Worm (Caenorhabditis elegans) whole organism, young adult: ENCODE data around the gene osm-1.

Source experiments
- B0035.1 ChIP-seq: sonication (generic microtip); optimal IDR thresholded peaks from 2 replicates; lab custom pipeline; 2016; ENCODE audit warnings: missing genetic modification characterization, mild to moderate bottlenecking, missing compliant biosample characterization, missing genotype, missing genetic modification reagents
- B0261.1 ChIP-seq: sonication (generic microtip); optimal IDR thresholded peaks from 2 replicates; lab custom pipeline; 2016; ENCODE audit warnings: mild to moderate bottlenecking, missing genetic modification characterization, moderate library complexity, missing compliant biosample characterization
- B0336.3 ChIP-seq: fragments of 200-800 bp; sonication (Bioruptor generic); IDR thresholded peaks from 2 replicates; pipeline ENCODE4 v1.3.6; 2022; ENCODE audit warnings: missing genetic modification characterization, missing compliant biosample characterization
- D2030.7 ChIP-seq: fragments of 200-800 bp; sonication (Bioruptor generic); IDR thresholded peaks from 2 replicates; pipeline ENCODE4 v1.3.6; 2022; ENCODE audit warnings: missing genetic modification reagents, missing genetic modification characterization, missing compliant biosample characterization
- F23B12.7 ChIP-seq: sonication (generic microtip); optimal IDR thresholded peaks from 2 replicates; lab custom pipeline; 2017; ENCODE audit warnings: missing genetic modification characterization, mild to moderate bottlenecking, missing compliant biosample characterization, antibody characterized with exemption, moderate library complexity; ENCODE audit not compliant: insufficient read depth
- F57A8.1 ChIP-seq: fragments of 200-800 bp; sonication (Bioruptor generic); optimal IDR thresholded peaks from 2 replicates; lab custom pipeline; 2018; ENCODE audit warnings: mild to moderate bottlenecking, missing genetic modification characterization, moderate library complexity, missing compliant biosample characterization
- T07F8.4 ChIP-seq: sonication (generic microtip); optimal IDR thresholded peaks from 2 replicates; lab custom pipeline; 2016; ENCODE audit warnings: mild to moderate bottlenecking, missing genetic modification characterization, moderate library complexity, missing compliant biosample characterization
- Y53G8AR.9 ChIP-seq: fragments of 200-800 bp; sonication (Bioruptor generic); conservative IDR thresholded peaks from 2 replicates; pipeline ENCODE4 v1.3.6; 2022; ENCODE audit warnings: missing genetic modification reagents, missing genetic modification characterization, missing compliant biosample characterization
- Y56A3A.18 ChIP-seq: fragments of 200-800 bp; sonication (Bioruptor generic); IDR thresholded peaks from 2 replicates; pipeline ENCODE4 v1.3.6; 2022; ENCODE audit warnings: missing genetic modification reagents, missing genetic modification characterization, missing compliant biosample characterization
- ZK185.1 ChIP-seq: sonication (generic microtip); optimal IDR thresholded peaks from 2 replicates; lab custom pipeline; 2016; ENCODE audit warnings: mild to moderate bottlenecking, missing genetic modification characterization, missing compliant biosample characterization; ENCODE audit not compliant: poor library complexity, severe bottlenecking
- akir-1 ChIP-seq: fragments of 200-800 bp; sonication (Bioruptor generic); optimal IDR thresholded peaks from 2 replicates; lab custom pipeline; 2018; ENCODE audit warnings: mild to moderate bottlenecking, missing genetic modification characterization, moderate library complexity, missing compliant biosample characterization
- die-1 ChIP-seq: sonication (generic microtip); optimal IDR thresholded peaks from 2 replicates; lab custom pipeline; 2016; ENCODE audit warnings: missing genotype, mild to moderate bottlenecking, missing genetic modification characterization, missing compliant biosample characterization
- dpl-1 ChIP-seq: fragments of 150-350 bp; optimal IDR thresholded peaks from 2 replicates; lab custom pipeline; 2014; ENCODE audit warnings: missing biosample characterization, missing genetic modification reagents, missing genetic modification characterization
- efl-1 ChIP-seq: fragments of 150-350 bp; optimal IDR thresholded peaks from 2 replicates; lab custom pipeline; 2014; ENCODE audit warnings: missing biosample characterization, missing genetic modification reagents, missing genetic modification characterization
- egl-18 ChIP-seq: fragments of 200-800 bp; sonication (Bioruptor generic); IDR thresholded peaks from 2 replicates; pipeline ENCODE4 v1.3.6; 2022; ENCODE audit warnings: missing genetic modification reagents, missing genetic modification characterization, missing compliant biosample characterization
- gei-17 ChIP-seq: fragments of 200-800 bp; sonication (Bioruptor generic); optimal IDR thresholded peaks from 2 replicates; lab custom pipeline; 2018; ENCODE audit warnings: mild to moderate bottlenecking, missing genetic modification characterization, missing compliant biosample characterization
- him-1 ChIP-seq: sonication (generic microtip); optimal IDR thresholded peaks from 2 replicates; lab custom pipeline; 2016; ENCODE audit warnings: missing genotype, missing genetic modification reagents, missing genetic modification characterization, missing compliant biosample characterization
- hmg-1.2 ChIP-seq: fragments of 200-800 bp; sonication (Bioruptor generic); IDR thresholded peaks from 2 replicates; pipeline ENCODE4 v1.3.6; 2022; ENCODE audit warnings: missing genetic modification reagents, missing genetic modification characterization, missing compliant biosample characterization
- hsf-1 ChIP-seq: fragments of 200-800 bp; sonication (Bioruptor generic); IDR thresholded peaks from 2 replicates; pipeline ENCODE4 v1.3.6; 2022; ENCODE audit warnings: missing genetic modification reagents, missing genetic modification characterization, missing compliant biosample characterization
- lin-26 ChIP-seq: fragments of 200-800 bp; sonication (Bioruptor generic); IDR thresholded peaks from 2 replicates; pipeline ENCODE4 v1.3.6; 2022; ENCODE audit warnings: missing genetic modification reagents, missing genetic modification characterization, missing compliant biosample characterization
- madf-10 ChIP-seq: sonication (generic microtip); optimal IDR thresholded peaks from 2 replicates; lab custom pipeline; 2016; ENCODE audit warnings: mild to moderate bottlenecking, missing genetic modification characterization, missing compliant biosample characterization
- mes-4 ChIP-seq: sonication (generic microtip); optimal IDR thresholded peaks from 2 replicates; lab custom pipeline; 2016; ENCODE audit warnings: missing genotype, missing genetic modification characterization, missing compliant biosample characterization
- nfya-2 ChIP-seq: fragments of 200-800 bp; sonication (Bioruptor generic); IDR thresholded peaks from 2 replicates; pipeline ENCODE4 v1.3.6; 2022; ENCODE audit warnings: missing genetic modification reagents, missing genetic modification characterization, missing compliant biosample characterization
- nfyb-1 ChIP-seq: fragments of 200-800 bp; sonication (Bioruptor generic); IDR thresholded peaks from 2 replicates; pipeline ENCODE4 v1.3.6; 2022; ENCODE audit warnings: missing genetic modification reagents, missing genetic modification characterization, missing compliant biosample characterization
- nhr-80 ChIP-seq: sonication (generic microtip); optimal IDR thresholded peaks from 2 replicates; lab custom pipeline; 2016; ENCODE audit warnings: missing genetic modification characterization, missing compliant biosample characterization
- nhr-90 ChIP-seq: sonication (generic microtip); optimal IDR thresholded peaks from 2 replicates; lab custom pipeline; 2016; ENCODE audit warnings: missing genotype, mild to moderate bottlenecking, missing genetic modification characterization, missing compliant biosample characterization
- rcor-1 ChIP-seq: fragments of 200-800 bp; sonication (Bioruptor generic); IDR thresholded peaks from 2 replicates; pipeline ENCODE4 v1.3.6; 2022; ENCODE audit warnings: missing genetic modification reagents, missing genetic modification characterization, missing compliant biosample characterization
- rec-8 ChIP-seq, 2 experiments: sonication (generic microtip); optimal IDR thresholded peaks; 2 replicates each; lab custom pipeline; 2016; ENCODE audit warnings: mild to moderate bottlenecking in 2 of 2, missing genetic modification characterization in 2 of 2, missing genetic modification reagents in 2 of 2, missing genotype in 2 of 2, missing biosample characterization in 1 of 2, missing compliant biosample characterization in 1 of 2, moderate library complexity in 1 of 2
- rpc-1 ChIP-seq, 2 experiments: fragments of 150-350 bp in 1 of 2; sonication (generic microtip) in 1 of 2; optimal IDR thresholded peaks; 2 replicates each; lab custom pipeline; 2014 to 2018; ENCODE audit warnings: missing biosample characterization in 1 of 2, missing genetic modification characterization in 1 of 2, missing genetic modification reagents in 1 of 2, missing genotype in 1 of 2
- snpc-1.1 ChIP-seq: sonication (generic microtip); optimal IDR thresholded peaks from 2 replicates; lab custom pipeline; 2017; ENCODE audit warnings: missing genetic modification characterization, mild to moderate bottlenecking, missing compliant biosample characterization, antibody characterized with exemption, moderate library complexity, missing genotype, missing genetic modification reagents; ENCODE audit not compliant: insufficient read depth
- snpc-3.4 ChIP-seq: sonication (generic microtip); optimal IDR thresholded peaks from 2 replicates; lab custom pipeline; 2017; ENCODE audit warnings: missing genetic modification characterization, mild to moderate bottlenecking, missing compliant biosample characterization, antibody characterized with exemption, moderate library complexity, missing genotype, missing genetic modification reagents
- snpc-4 ChIP-seq, 5 experiments: fragments of 150-350 bp in 1 of 5; sonication (generic microtip) in 4 of 5; optimal IDR thresholded peaks; 2 replicates each; lab custom pipeline; 2014 to 2018; ENCODE audit warnings: missing genetic modification characterization in 5 of 5, missing biosample characterization in 3 of 5, antibody characterized with exemption in 2 of 5, mild to moderate bottlenecking in 2 of 5, missing compliant biosample characterization in 2 of 5, missing genotype in 2 of 5, moderate library complexity in 2 of 5, missing genetic modification reagents in 1 of 5
- tbp1 ChIP-seq: fragments of 200-800 bp; sonication (Bioruptor generic); optimal IDR thresholded peaks from 2 replicates; lab custom pipeline; 2018; ENCODE audit warnings: mild to moderate bottlenecking, missing genetic modification characterization, missing compliant biosample characterization
- unc-62 ChIP-seq: fragments of 150-350 bp; optimal IDR thresholded peaks from 2 replicates; lab custom pipeline; 2014; ENCODE audit warnings: missing biosample characterization, missing genetic modification reagents, missing genetic modification characterization
- ztf-18 ChIP-seq: sonication (generic microtip); optimal IDR thresholded peaks from 2 replicates; lab custom pipeline; 2016; ENCODE audit warnings: missing genotype, mild to moderate bottlenecking, missing genetic modification characterization, missing compliant biosample characterization
- ztf-25 ChIP-seq: fragments of 200-800 bp; sonication (Bioruptor generic); IDR thresholded peaks from 2 replicates; pipeline ENCODE4 v1.3.6; 2022; ENCODE audit warnings: missing genetic modification reagents, missing genetic modification characterization, missing compliant biosample characterization
- ztf-6 ChIP-seq: fragments of 200-800 bp; sonication (Bioruptor generic); IDR thresholded peaks from 2 replicates; pipeline ENCODE4 v1.3.6; 2022; ENCODE audit warnings: missing genetic modification reagents, missing genetic modification characterization, missing compliant biosample characterization

osm-1 gene

ce11 chrX:16501032-16501431, 39.4 kb upstream of the osm-1 start, which contains the start of gene K05G3.1:
K05G3.1 (plus strand) TSS chrX:16501332.
- no peak for TF ChIP-seq nfyb-1 (GFP tag; lab: Robert Waterston, UW)
- TF ChIP-seq efl-1 (GFP tag; lab: Kevin White, UChicago): no peak
- no peak for TF ChIP-seq egl-18 (GFP tag; lab: Robert Waterston, UW)
- TF ChIP-seq B0336.3 (GFP tag; lab: Robert Waterston, UW): no peak
- no peak for TF ChIP-seq B0035.1 (tag; lab: Kevin White, UChicago)
- no peak for TF ChIP-seq F57A8.1 (GFP tag; lab: Kevin White, UChicago)
- TF ChIP-seq F23B12.7 (tag; lab: Kevin White, UChicago): no peak

DNA sequence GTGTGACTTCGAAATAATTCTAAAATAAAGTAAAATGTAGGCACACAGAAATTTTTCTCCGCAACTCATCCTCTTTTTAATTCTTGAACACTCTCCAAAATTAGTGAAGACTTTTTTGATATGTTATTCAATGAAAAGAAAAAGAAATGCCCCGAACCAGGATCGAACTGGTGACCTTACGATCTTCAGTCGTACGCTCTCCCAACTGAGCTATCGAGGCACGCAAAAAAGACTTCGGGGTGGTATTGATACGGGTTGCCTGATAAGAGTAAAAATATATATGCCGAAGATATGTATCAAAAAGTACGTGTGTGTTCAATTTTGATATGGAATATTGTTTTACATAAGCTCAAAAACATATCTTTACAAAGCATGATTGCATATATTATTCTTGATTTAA, 37.5 kb upstream of the osm-1 start:
- TF ChIP-seq snpc-4 (GFP tag; optimal IDR thresholded peaks at IDR 0.05; lab: Kevin White, UChicago) (peak; percentile 69), snpc-4 (tag; optimal IDR thresholded peaks at IDR 0.05; lab: Kevin White, UChicago) (peak in 2 of 4 experiments; percentile 32 to 70), nfya-2 (no peak), F23B12.7 (tag; lab: Kevin White, UChicago) (peak; percentile 38), lin-26 (GFP tag; lab: Robert Waterston, UW) (peak; percentile 76), him-1 (tag; lab: Kevin White, UChicago) (peak; percentile 75), B0261.1 (tag; lab: Kevin White, UChicago) (peak; percentile 74), nhr-90 (tag; lab: Kevin White, UChicago) (peak; percentile 42), dpl-1 (GFP tag; lab: Kevin White, UChicago) (peak; percentile 5), unc-62 (GFP tag; lab: Kevin White, UChicago) (no peak), hsf-1 (GFP tag; lab: Robert Waterston, UW) (peak; percentile 43; the same call in 1 of the 2 replicates), T07F8.4 (no peak), rcor-1 (GFP tag; lab: Robert Waterston, UW) (peak; percentile 30; the same call in 1 of the 2 replicates), akir-1 (GFP tag; lab: Kevin White, UChicago) (no peak), D2030.7 (GFP tag; lab: Robert Waterston, UW) (peak; percentile 71), Y56A3A.18 (peak; percentile 73), rec-8 (tag; optimal IDR thresholded peaks at IDR 0.05; lab: Kevin White, UChicago) (peak in 1 of 2 experiments; percentile 5), nhr-80 (peak; percentile 14), rpc-1 (optimal IDR thresholded peaks at IDR 0.05; lab: Kevin White, UChicago) (peak; percentile 83), rpc-1 (tag; optimal IDR thresholded peaks at IDR 0.05; lab: Kevin White, UChicago) (peak; percentile 92), ztf-25 (GFP tag; lab: Robert Waterston, UW) (0 out of 2 replicates have a peak, but pooled peaks have one; percentile 38), snpc-3.4 (peak; percentile 85), tbp1 (GFP tag; lab: Kevin White, UChicago) (peak; percentile 92), ztf-18 (peak; percentile 45), gei-17 (GFP tag; lab: Kevin White, UChicago) (no peak), snpc-1.1 (tag; lab: Kevin White, UChicago) (peak; percentile 33), mes-4 (tag; lab: Kevin White, UChicago) (peak; percentile 6), madf-10 (peak; percentile 10), die-1 (tag; lab: Kevin White, UChicago) (peak; percentile 67), ztf-6 (GFP tag; lab: Robert Waterston, UW) (no peak), ZK185.1 (tag; lab: Kevin White, UChicago) (peak; percentile 48), Y53G8AR.9 (GFP tag; lab: Robert Waterston, UW) (no peak), hmg-1.2 (peak; percentile 55)
